Fruit fly (Drosophila melanogaster) whole organism: ENCODE results near the gene CG32243.

Source experiments
- CG8478 ChIP-seq: fragments of >200 bp; optimal IDR thresholded peaks from 2 replicates; lab custom pipeline; 2018; ENCODE audit warnings: inconsistent platforms
- Dll ChIP-seq: fragments of >200 bp; optimal IDR thresholded peaks from 2 replicates; lab custom pipeline; 2017
- EcR ChIP-seq, 2 experiments: fragments of >200 bp; optimal IDR thresholded peaks; 2 replicates each; lab custom pipeline; 2017; ENCODE audit warnings: missing biosample characterization in 2 of 2, missing genetic modification characterization in 2 of 2, missing genetic modification reagents in 2 of 2
- pan ChIP-seq: fragments of >200 bp; optimal IDR thresholded peaks from 2 replicates; lab custom pipeline; 2017
- psq ChIP-seq: fragments of >200 bp; optimal IDR thresholded peaks from 2 replicates; lab custom pipeline; 2017
- usp ChIP-seq: fragments of >200 bp; optimal IDR thresholded peaks from 2 replicates; lab custom pipeline; 2017; ENCODE audit warnings: missing biosample characterization, missing genetic modification characterization, mixed read lengths

Gene CG32243

DNA sequence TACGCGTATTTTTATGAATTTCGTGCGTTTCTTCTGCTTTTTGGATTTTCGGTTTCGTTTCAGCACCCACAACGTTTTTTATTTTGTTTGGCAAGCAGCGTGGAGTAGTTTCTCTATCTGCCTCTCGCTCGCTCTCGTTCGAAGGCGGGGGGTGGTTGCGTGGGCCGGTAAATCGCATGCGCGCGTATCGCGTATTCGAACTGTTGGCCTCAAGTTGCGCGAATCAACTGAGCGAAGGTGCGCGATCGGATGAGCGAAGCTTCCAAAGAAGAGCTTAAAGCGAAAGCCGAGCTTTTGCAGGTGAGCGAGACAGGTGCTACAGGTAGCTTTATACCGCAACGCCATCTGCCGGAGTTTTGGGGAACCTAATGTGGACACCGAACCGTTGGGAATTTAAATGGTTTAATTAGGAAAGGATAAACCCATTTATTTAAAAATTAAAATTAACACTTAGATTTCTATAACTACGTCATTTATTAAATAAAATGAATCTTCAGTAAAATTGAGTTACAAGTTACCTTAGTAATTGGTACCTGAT is 9.0 kb downstream of the CG32243 start, which contains the start of gene Tie:
Tie (minus strand) TSS at position 205 of the 538 bp plus-strand sequence.
- no peak for TF ChIP-seq Dll
- TF ChIP-seq psq (lab: Kevin White, UChicago): no peak
- no peak for TF ChIP-seq EcR (GFP tag; optimal IDR thresholded peaks at IDR 0.05; lab: Kevin White, UChicago)
- no peak for TF ChIP-seq pan (lab: Kevin White, UChicago)
- no peak for TF ChIP-seq CG8478 (lab: Kevin White, UChicago)
- TF ChIP-seq usp (GFP tag; lab: Kevin White, UChicago): no peak

DNA sequence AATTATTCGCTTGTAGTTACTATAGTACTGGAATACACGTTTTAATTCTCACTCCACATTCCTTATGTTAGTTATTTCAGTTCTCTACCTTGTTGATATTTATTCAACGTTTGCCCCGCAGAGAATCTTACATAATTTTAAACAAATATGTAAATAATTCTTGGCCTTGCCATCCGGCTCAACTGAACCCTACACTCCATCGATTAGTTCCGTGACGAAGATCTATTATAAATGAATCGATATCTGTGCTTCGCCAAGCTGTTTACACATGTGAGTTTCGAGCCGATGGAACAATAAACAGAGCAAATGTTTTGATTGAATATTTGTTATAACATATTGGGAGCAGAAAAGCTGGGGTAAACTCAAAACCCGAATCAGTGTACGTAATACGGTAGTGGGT is 19.2 kb downstream of the CG32243 start:
- TF ChIP-seq usp (GFP tag; lab: Kevin White, UChicago) (no peak), psq (lab: Kevin White, UChicago) (no peak), EcR (GFP tag; optimal IDR thresholded peaks at IDR 0.05; lab: Kevin White, UChicago) (no peak), pan (lab: Kevin White, UChicago) (no peak), CG8478 (lab: Kevin White, UChicago) (no peak), Dll (no peak)

DNA sequence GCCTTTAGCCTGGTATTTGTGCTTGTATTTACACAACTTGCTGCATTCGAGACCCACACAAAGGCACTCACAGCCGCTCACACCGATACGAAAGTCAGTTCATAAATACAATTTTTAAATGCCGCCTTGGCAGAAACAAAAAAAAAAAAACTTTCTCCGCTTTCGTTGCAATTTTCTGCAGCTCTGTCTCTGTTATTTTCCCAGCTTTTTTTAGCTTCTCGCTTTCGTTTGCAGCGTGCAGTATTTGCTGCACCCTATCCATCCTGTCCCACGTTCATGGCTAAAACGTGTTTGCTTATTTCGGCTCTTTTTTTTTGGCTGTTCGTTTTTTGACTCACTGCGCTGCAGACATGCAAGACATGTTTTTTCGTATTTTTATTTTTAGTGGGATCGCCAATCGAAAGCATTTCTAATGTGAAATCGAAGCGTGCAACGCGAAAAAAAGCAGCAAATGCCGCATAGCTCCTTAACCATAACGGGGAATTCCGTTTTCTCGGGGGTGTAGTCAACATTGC is 21.6 kb downstream of the CG32243 start:
- TF ChIP-seq pan (lab: Kevin White, UChicago) (no peak), psq (lab: Kevin White, UChicago) (no peak), EcR (GFP tag; optimal IDR thresholded peaks at IDR 0.05; lab: Kevin White, UChicago) (no peak), usp (GFP tag; lab: Kevin White, UChicago) (no peak), Dll (no peak), CG8478 (lab: Kevin White, UChicago) (no peak)

DNA sequence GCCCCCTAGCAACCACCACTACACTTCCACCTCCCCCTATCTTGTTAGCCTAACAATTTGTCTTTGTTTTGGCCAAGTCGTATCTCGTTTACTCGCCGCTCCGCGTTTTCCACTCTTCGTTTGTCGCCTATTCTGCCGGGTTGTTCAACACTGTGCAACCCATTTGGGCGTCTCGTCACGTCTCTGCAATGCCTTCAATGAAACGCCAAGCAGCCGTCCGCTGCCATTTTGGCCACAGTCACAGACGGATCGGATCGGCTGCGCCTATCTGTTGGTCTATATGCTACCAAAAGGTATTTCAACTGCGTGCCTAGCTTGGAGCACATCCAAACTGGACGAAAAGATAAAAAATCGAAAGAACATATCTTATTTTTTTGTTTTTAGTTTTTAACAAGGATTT is 24.7 kb downstream of the CG32243 start:
- TF ChIP-seq psq (lab: Kevin White, UChicago): no peak
- TF ChIP-seq pan (lab: Kevin White, UChicago): no peak
- no peak for TF ChIP-seq CG8478 (lab: Kevin White, UChicago)
- no peak for TF ChIP-seq usp (GFP tag; lab: Kevin White, UChicago)

DNA sequence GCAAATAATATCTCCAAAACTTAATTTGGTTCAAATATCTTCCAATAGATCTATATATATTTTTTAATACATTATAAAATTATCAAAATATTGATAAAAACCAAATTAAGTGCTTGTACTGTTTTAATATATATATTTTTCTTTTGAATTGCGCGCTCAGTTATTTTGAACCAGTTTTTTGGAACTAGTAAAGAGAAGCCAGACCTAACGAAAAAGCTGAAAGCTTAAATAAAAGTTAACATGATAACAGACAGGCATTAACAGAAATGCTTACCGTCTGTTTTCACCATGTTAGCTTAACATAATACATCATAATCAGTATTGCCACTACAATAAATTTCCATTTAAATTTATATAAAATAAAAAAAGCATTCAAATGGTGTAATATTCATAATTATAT is 30.7 kb downstream of the CG32243 start:
- no peak for TF ChIP-seq psq (lab: Kevin White, UChicago)
- no peak for TF ChIP-seq Dll
- no peak for TF ChIP-seq pan (lab: Kevin White, UChicago)
- TF ChIP-seq CG8478 (lab: Kevin White, UChicago): no peak
- TF ChIP-seq usp (GFP tag; lab: Kevin White, UChicago): no peak
- no peak for TF ChIP-seq EcR (GFP tag; optimal IDR thresholded peaks at IDR 0.05; lab: Kevin White, UChicago)

DNA sequence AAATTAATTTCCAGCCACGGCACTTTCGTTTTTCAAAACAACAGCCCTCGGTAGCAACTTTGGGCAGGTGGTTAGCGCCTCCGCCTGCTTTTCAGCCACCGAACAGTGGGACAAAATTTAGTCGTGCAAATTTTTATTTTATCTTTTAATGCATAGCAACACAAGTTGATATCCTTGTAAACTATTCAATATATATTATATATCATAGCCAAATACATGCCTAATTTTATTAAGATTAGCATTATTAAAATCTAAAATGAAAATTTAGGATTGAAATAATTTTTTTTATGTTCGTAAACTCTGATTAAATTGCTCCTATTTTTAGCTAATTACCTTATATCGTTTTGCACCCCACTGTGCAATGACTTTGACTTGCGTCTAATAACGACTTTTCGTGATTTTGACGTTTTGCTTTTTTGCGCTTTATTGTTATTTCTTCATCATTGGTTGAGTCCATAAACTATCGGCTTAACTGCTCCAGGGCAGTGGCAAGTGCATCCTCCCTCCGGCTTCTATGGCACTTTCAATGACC is 32.1 kb downstream of the CG32243 start:
- no peak for TF ChIP-seq CG8478 (lab: Kevin White, UChicago)
- TF ChIP-seq psq (lab: Kevin White, UChicago): no peak
- TF ChIP-seq EcR (GFP tag; optimal IDR thresholded peaks at IDR 0.05; lab: Kevin White, UChicago): no peak
- TF ChIP-seq pan (lab: Kevin White, UChicago): no peak
- TF ChIP-seq Dll: no peak
- no peak for TF ChIP-seq usp (GFP tag; lab: Kevin White, UChicago)

DNA sequence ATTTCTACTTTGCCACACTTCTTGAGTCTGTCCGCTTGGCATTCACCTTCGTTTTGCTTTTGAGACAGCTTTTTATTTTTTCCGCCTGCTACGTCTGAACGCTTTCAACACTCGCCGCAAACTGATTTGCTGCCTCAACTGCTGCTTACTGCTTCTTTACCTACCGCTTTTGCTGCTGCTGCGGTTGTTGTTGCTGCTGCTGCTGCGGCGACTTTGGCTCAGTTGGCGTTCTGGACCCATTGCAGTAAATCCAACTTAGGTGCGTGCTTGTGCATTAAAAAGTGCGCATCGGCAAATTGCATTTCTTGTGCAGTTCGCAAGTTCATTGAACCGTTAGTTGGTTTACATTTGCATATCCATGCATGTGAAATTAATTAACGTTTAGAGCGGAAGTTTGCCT is 32.7 kb downstream of the CG32243 start, which contains the start of gene NT1:
NT1 (minus strand) TSS at position 127 of the 400 bp plus-strand sequence.
- peak in 1 of 2 experiments; percentile 50 for TF ChIP-seq EcR (GFP tag; optimal IDR thresholded peaks at IDR 0.05; lab: Kevin White, UChicago)
- no peak for TF ChIP-seq psq (lab: Kevin White, UChicago)

DNA sequence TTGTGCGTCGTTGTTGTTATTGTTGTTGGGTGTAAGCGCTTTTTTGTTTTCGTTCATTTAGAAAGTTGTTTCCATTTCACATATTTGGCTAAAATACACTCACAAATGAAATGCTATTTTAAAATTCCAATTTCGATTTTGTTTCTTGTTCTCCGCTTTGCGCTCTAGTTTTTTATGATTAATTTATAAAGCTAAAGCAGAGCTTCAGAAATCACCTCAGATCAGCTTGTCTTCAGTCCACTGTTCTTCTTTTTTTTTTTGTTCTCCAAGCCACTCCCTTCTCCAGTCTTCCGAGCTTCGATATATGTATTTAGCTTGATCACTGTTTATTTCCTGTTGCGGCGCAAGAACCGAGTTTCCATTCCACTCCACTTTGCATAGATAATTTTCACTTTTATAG is 33.2 kb downstream of the CG32243 start:
- TF ChIP-seq usp (GFP tag; lab: Kevin White, UChicago) (no peak), psq (lab: Kevin White, UChicago) (no peak), pan (lab: Kevin White, UChicago) (no peak), EcR (GFP tag; optimal IDR thresholded peaks at IDR 0.05; lab: Kevin White, UChicago) (no peak), Dll (no peak), CG8478 (lab: Kevin White, UChicago) (no peak)

DNA sequence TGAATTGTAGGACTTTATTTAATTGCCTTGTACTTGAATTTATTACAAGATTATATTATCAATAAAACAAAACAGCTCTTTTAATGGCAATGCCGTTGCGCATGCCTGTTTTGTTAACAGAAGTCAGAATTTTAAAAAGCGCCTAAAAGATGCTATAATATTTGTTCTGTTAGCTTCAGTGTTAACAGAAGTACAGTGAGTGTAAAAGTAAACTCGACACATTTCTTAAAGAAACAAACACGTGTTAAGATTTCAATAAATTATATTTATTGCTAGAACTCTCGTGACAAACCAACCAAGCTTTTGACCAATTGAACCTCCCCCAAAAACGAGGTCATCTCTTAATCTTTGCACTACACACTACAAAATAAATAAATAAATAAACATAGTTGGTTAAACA is 39.6 kb downstream of the CG32243 start:
- TF ChIP-seq psq (lab: Kevin White, UChicago) (no peak), EcR (GFP tag; optimal IDR thresholded peaks at IDR 0.05; lab: Kevin White, UChicago) (no peak), pan (lab: Kevin White, UChicago) (no peak), CG8478 (lab: Kevin White, UChicago) (no peak), usp (GFP tag; lab: Kevin White, UChicago) (no peak), Dll (no peak)

DNA sequence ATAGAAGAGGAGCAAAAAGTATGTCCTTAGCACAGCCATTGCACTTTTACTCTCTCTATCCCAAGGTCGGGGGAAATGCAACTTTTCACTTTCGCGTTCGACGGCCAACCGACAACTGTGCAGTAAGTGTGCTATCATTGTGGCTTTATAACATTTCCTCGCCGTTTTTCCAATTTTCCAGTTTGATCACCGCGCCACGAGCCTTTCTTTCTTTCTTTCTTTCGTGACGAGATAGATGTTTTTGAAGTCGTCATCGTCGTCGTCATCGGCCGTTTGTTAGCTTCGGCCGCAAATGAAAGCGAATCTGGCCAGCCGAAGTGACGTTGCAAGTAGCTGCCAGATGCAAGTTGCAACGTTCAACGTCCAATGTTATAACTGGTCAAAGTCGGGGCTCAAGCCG is 40.6 kb downstream of the CG32243 start, which contains the start of gene CG13720:
CG13720 (minus strand) TSS at position 101 of the 400 bp plus-strand sequence.
- no peak for TF ChIP-seq usp (GFP tag; lab: Kevin White, UChicago)
- no peak for TF ChIP-seq Dll
- no peak for TF ChIP-seq pan (lab: Kevin White, UChicago)
- TF ChIP-seq EcR (GFP tag; optimal IDR thresholded peaks at IDR 0.05; lab: Kevin White, UChicago): no peak

DNA sequence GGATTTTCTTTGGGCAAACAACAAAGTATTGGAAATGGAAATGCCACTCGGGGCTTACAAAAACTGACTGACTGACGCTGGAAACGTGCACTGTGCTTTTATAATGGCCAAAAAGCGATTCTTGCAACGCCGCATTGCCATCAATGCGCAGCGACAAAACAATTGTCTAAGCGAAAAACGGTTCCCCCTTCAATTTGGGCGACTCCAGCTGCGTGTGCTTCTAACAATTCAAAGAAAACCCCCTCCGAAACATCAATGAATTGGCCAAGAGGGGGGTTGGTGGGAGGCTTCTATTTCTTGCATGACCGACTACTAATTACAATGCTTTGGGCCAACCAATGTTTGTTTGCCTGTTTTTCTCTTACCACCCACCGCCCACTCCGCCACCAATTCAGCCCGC is 43.4 kb downstream of the CG32243 start, which contains the start of gene CG13721:
CG13721 (minus strand) TSS at position 101 of the 400 bp plus-strand sequence.
- TF ChIP-seq CG8478 (lab: Kevin White, UChicago) (no peak), pan (lab: Kevin White, UChicago) (no peak), psq (lab: Kevin White, UChicago) (no peak), usp (GFP tag; lab: Kevin White, UChicago) (no peak), Dll (no peak), EcR (GFP tag; optimal IDR thresholded peaks at IDR 0.05; lab: Kevin White, UChicago) (no peak)

DNA sequence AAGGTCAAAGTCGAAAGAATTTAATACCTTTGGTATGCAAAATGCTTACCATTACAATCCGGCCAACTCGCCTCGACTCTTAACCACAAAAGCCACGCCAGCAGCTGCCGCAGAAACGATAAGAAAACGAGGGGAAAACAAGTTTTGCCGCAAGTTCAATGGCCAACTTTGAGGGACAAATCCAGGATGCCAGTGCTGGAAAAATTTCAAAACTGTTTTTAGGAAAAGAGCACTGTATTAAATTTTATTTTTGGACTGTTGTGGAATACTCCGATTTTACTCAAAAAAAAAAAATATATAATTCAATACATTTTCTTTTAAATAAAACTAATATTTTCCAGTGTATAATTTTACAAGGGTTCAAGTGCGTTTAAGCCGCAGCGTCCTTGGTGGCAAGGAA is 46.4 kb downstream of the CG32243 start:
- TF ChIP-seq pan (lab: Kevin White, UChicago) (no peak), EcR (GFP tag; optimal IDR thresholded peaks at IDR 0.05; lab: Kevin White, UChicago) (peak in 1 of 2 experiments; percentile 66)
